Fruit fly (Drosophila melanogaster): Measurements from ENCODE around the gene I-t.

Gene I-t

DNA sequence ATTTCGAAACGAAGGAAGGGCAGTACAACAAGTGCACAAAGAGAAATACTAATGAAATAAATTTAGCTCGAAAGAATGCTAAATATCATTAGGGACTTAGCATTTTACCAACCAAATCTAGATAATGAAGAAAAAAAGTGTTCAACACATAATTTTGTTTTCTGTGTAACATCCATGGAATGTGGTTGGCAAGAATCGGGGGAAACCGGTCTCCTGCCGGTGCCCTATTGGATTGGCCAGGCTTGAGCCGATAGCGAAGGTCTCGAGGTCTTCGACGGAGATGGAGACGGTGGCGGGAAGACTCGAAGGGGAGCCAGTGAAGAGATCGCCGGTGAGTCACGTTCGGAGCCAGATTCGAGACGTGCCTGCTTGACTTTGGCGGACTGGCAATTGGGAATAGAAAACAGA, 46.0 kb upstream of the I-t start (continued):
- no peak for TF ChIP-seq CG15479 (GFP tag; optimal IDR thresholded peaks at IDR 0.05)
- peak in 1 of 2 experiments; percentile 27 for TF ChIP-seq chif (GFP tag; optimal IDR thresholded peaks at IDR 0.05)
- TF ChIP-seq ken (GFP tag; IDR thresholded peaks at IDR 0.05), result no peak
- no peak for TF ChIP-seq CG18619 (GFP tag; optimal IDR thresholded peaks at IDR 0.05)
- TF ChIP-seq Neu2 (GFP tag; optimal IDR thresholded peaks at IDR 0.05; ENCODE audit: borderline replicate concordance), result no peak
- TF ChIP-seq CG33557 (GFP tag; optimal IDR thresholded peaks at IDR 0.05), result no peak
- TF ChIP-seq dati (GFP tag; IDR thresholded peaks at IDR 0.05), result no peak
- no peak for TF ChIP-seq fd102C (GFP tag; optimal IDR thresholded peaks at IDR 0.05)
- no peak for TF ChIP-seq bbx (GFP tag; IDR thresholded peaks at IDR 0.05; ENCODE audit: partially characterized antibody)
- TF ChIP-seq Deaf1 (tag; optimal IDR thresholded peaks at IDR 0.05), result peak; percentile 15
- TF ChIP-seq CG32532 (GFP tag; IDR thresholded peaks at IDR 0.05), result peak; percentile 66
- TF ChIP-seq CG6854 (GFP tag; optimal IDR thresholded peaks at IDR 0.05), result no peak
- no peak for TF ChIP-seq Elba2 (GFP tag; optimal IDR thresholded peaks at IDR 0.05)
- peak; percentile 9 for TF ChIP-seq pros (GFP tag; optimal IDR thresholded peaks at IDR 0.05)
- no peak for TF ChIP-seq CG12942 (GFP tag; optimal IDR thresholded peaks at IDR 0.05)
- TF ChIP-seq crp (GFP tag; optimal IDR thresholded peaks at IDR 0.05), result no peak
- peak; percentile 64; the same call in 1 of the 2 replicates for TF ChIP-seq Xrp1 (GFP tag; IDR thresholded peaks at IDR 0.05)
- no peak for TF ChIP-seq aop (GFP tag; IDR thresholded peaks at IDR 0.05)
- TF ChIP-seq CG7839 (tag; optimal IDR thresholded peaks at IDR 0.05), result peak; percentile 24
- no peak for TF ChIP-seq CG10565 (GFP tag; optimal IDR thresholded peaks at IDR 0.05)
- peak in 1 of 3 experiments; percentile 31 for TF ChIP-seq lola (GFP tag; optimal IDR thresholded peaks at IDR 0.05)
- TF ChIP-seq CG2712 (tag; optimal IDR thresholded peaks at IDR 0.05), result peak; percentile 73
- TF ChIP-seq Side (GFP tag; optimal IDR thresholded peaks at IDR 0.05), result peak; percentile 22
- TF ChIP-seq run (tag; optimal IDR thresholded peaks at IDR 0.05), result no peak
- peak; percentile 48 for TF ChIP-seq unpg (GFP tag; optimal IDR thresholded peaks at IDR 0.05)
- TF ChIP-seq pzg (GFP tag; optimal IDR thresholded peaks at IDR 0.05), result no peak
- peak; percentile 10 for TF ChIP-seq cwo (GFP tag; optimal IDR thresholded peaks at IDR 0.05)
- TF ChIP-seq NC2β (GFP tag; optimal IDR thresholded peaks at IDR 0.05), result no peak
- no peak for TF ChIP-seq BEAF-32 (GFP tag; optimal IDR thresholded peaks at IDR 0.05)
- no peak for TF ChIP-seq CG13775 (GFP tag; optimal IDR thresholded peaks at IDR 0.05)
- no peak for TF ChIP-seq CG17385 (GFP tag; optimal IDR thresholded peaks at IDR 0.05)
- peak; percentile 4 to 41 for TF ChIP-seq dpn (GFP tag; optimal IDR thresholded peaks at IDR 0.05)
- peak; percentile 26 for TF ChIP-seq pho (GFP tag; optimal IDR thresholded peaks at IDR 0.05)
- no peak for TF ChIP-seq Fer1 (GFP tag; optimal IDR thresholded peaks at IDR 0.05)
- TF ChIP-seq bsh (GFP tag; optimal IDR thresholded peaks at IDR 0.05), result peak; percentile 59
- TF ChIP-seq slou (GFP tag; optimal IDR thresholded peaks at IDR 0.05), result no peak
- peak; percentile 1 for TF ChIP-seq scrt (GFP tag; optimal IDR thresholded peaks at IDR 0.05)
- TF ChIP-seq CG1603 (tag; optimal IDR thresholded peaks at IDR 0.05), result peak; percentile 38
- no peak for TF ChIP-seq CG17912 (GFP tag; optimal IDR thresholded peaks at IDR 0.05)
- TF ChIP-seq Awh (GFP tag; IDR thresholded peaks at IDR 0.05), result peak; percentile 24; the same call in 1 of the 2 replicates
- TF ChIP-seq CG8944 (GFP tag; optimal IDR thresholded peaks at IDR 0.05), result no peak
- no peak for TF ChIP-seq Tbp (GFP tag; optimal IDR thresholded peaks at IDR 0.05)
- TF ChIP-seq Mes4 (GFP tag; optimal IDR thresholded peaks at IDR 0.05), result no peak
- peak; percentile 59 for TF ChIP-seq lab (GFP tag; optimal IDR thresholded peaks at IDR 0.05)
- peak in 1 of 2 experiments; percentile 10 for TF ChIP-seq Hr78 (GFP tag; optimal IDR thresholded peaks at IDR 0.05)
- TF ChIP-seq CG15073 (GFP tag; optimal IDR thresholded peaks at IDR 0.05), result no peak
- TF ChIP-seq Gsc (GFP tag; IDR thresholded peaks at IDR 0.05), result no peak
- peak; percentile 5 for TF ChIP-seq Camta (GFP tag; optimal IDR thresholded peaks at IDR 0.05)
- 0 out of 4 replicates have a peak, but pooled peaks have one; percentile 67 for TF ChIP-seq chinmo (GFP tag; IDR thresholded peaks at IDR 0.05; ENCODE audit: partially characterized antibody)
